Worm (Caenorhabditis elegans): ENCODE results near the gene afmd-1.

Gene afmd-1

DNA sequence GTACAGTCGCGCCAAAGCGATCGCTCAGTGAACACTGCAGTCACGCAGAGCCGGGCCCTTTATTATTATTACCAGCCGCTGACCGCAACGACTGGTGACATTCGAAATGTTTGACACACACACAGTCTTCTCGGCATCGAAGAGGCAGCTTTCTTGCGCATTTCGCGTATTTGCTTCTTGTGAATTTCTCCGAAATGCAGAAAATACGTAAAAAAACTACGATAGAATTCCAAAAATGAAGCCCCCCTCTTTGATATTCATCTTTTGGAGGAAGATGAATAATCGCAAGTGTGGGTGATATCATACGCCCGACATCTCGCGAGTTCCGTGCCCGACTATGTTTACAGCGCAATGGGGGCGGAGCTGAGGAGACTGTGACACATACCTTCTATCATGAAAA lies 9.2 kb downstream of the afmd-1 start:
- TF ChIP-seq ztf-6 (GFP tag; IDR thresholded peaks at IDR 0.05) (no peak), gei-17 (GFP tag; optimal IDR thresholded peaks at IDR 0.05) (no peak), madf-8 (GFP tag; conservative IDR thresholded peaks at IDR 0.05) (0 out of 2 replicates have a peak, but pooled peaks have one; percentile 28), hmg-1.2 (GFP tag; IDR thresholded peaks at IDR 0.05) (peak; percentile 85), ceh-100 (GFP tag; IDR thresholded peaks at IDR 0.05) (0 out of 2 replicates have a peak, but pooled peaks have one; percentile 27), nfyb-1 (GFP tag; IDR thresholded peaks at IDR 0.05) (no peak), mel-28 (tag; optimal IDR thresholded peaks at IDR 0.05; ENCODE audit: borderline replicate concordance) (no peak), aptf-3 (GFP tag; IDR thresholded peaks at IDR 0.05) (no peak), hsf-1 (GFP tag; IDR thresholded peaks at IDR 0.05) (0 out of 2 replicates have a peak, but pooled peaks have one; percentile 37), lsl-1 (GFP tag; optimal IDR thresholded peaks at IDR 0.05) (peak; percentile 35), snpc-4 (GFP tag; optimal IDR thresholded peaks at IDR 0.05) (peak; percentile 85), snpc-4 (tag; optimal IDR thresholded peaks at IDR 0.05) (peak; percentile 87 to 95 (median 88)), ceh-91 (GFP tag; IDR thresholded peaks at IDR 0.05) (0 out of 2 replicates have a peak, but pooled peaks have one; percentile 17), rpc-1 (optimal IDR thresholded peaks at IDR 0.05) (no peak), rpc-1 (tag; optimal IDR thresholded peaks at IDR 0.05) (no peak), attf-5 (GFP tag; optimal IDR thresholded peaks at IDR 0.05) (no peak), ceh-40 (GFP tag; IDR thresholded peaks at IDR 0.05) (no peak), mcd-1 (GFP tag; IDR thresholded peaks at IDR 0.05) (0 out of 2 replicates have a peak, but pooled peaks have one; percentile 14), D2030.7 (GFP tag; IDR thresholded peaks at IDR 0.05) (0 out of 2 replicates have a peak, but pooled peaks have one; percentile 38), madf-6 (GFP tag; IDR thresholded peaks at IDR 0.05) (peak; percentile 34; the same call in 1 of the 2 replicates), dpl-1 (GFP tag; optimal IDR thresholded peaks at IDR 0.05) (no peak), Y53G8AR.9 (GFP tag; conservative IDR thresholded peaks at IDR 0.05) (no peak), F39B2.1 (GFP tag; IDR thresholded peaks at IDR 0.05) (no peak), hmg-20 (GFP tag; IDR thresholded peaks at IDR 0.05) (no peak), F57A8.1 (GFP tag; optimal IDR thresholded peaks at IDR 0.05) (no peak), ztf-18 (tag; optimal IDR thresholded peaks at IDR 0.05) (no peak), zim-3 (tag; optimal IDR thresholded peaks at IDR 0.05) (no peak), rec-8 (tag; optimal IDR thresholded peaks at IDR 0.05) (no peak), F55B11.4 (tag; optimal IDR thresholded peaks at IDR 0.05; ENCODE audit: borderline replicate concordance, insufficient read depth) (no peak), B0336.3 (GFP tag; IDR thresholded peaks at IDR 0.05) (peak; percentile 58; the same call in 1 of the 2 replicates), snpc-1.1 (tag; optimal IDR thresholded peaks at IDR 0.05; ENCODE audit: insufficient read depth) (peak; percentile 91), unc-130 (GFP tag; optimal IDR thresholded peaks at IDR 0.05) (no peak), pbrm-1 (GFP tag; IDR thresholded peaks at IDR 0.05) (peak; percentile 73), F57C9.4 (tag; optimal IDR thresholded peaks at IDR 0.05) (no peak), snpc-3.4 (tag; optimal IDR thresholded peaks at IDR 0.05) (peak; percentile 64), nfya-2 (GFP tag; IDR thresholded peaks at IDR 0.05) (no peak), attf-3 (GFP tag; conservative IDR thresholded peaks at IDR 0.05) (no peak), ekl-4 (GFP tag; IDR thresholded peaks at IDR 0.05) (0 out of 2 replicates have a peak, but pooled peaks have one; percentile 27), him-1 (tag; optimal IDR thresholded peaks at IDR 0.05) (peak; percentile 76), Y53F4B.3 (GFP tag; IDR thresholded peaks at IDR 0.05) (no peak), mes-4 (tag; optimal IDR thresholded peaks at IDR 0.05) (no peak), C06A6.2 (GFP tag; conservative IDR thresholded peaks at IDR 0.05) (no peak), F49E8.2 (tag; optimal IDR thresholded peaks at IDR 0.05; ENCODE audit: insufficient read depth) (peak; percentile 62), dox-1 (GFP tag; IDR thresholded peaks at IDR 0.05) (peak; percentile 53; the same call in 1 of the 2 replicates), tbp1 (GFP tag; optimal IDR thresholded peaks at IDR 0.05) (peak; percentile 54), attf-6 (GFP tag; IDR thresholded peaks at IDR 0.05) (peak; percentile 92), efl-1 (GFP tag; optimal IDR thresholded peaks at IDR 0.05) (no peak)
